Fruit fly (Drosophila melanogaster): ENCODE measurements around the gene CG8176.

CG8176 gene

dm6 chr3R:9515860-9516344 is at the start of gene CG8176, which contains the start of the genes mRpL47 and Kdm3:
Gene CG8176 (plus strand): TSS chr3R:9516007.
Gene mRpL47 (minus strand): TSS chr3R:9515908.
Gene Kdm3 (plus strand): TSS chr3R:9516007.
- no peak for TF ChIP-seq usp (GFP tag; optimal IDR thresholded peaks at IDR 0.05)
- no peak for TF ChIP-seq CG8478 (optimal IDR thresholded peaks at IDR 0.05)
- no peak for TF ChIP-seq psq (optimal IDR thresholded peaks at IDR 0.05)
- TF ChIP-seq Dll (optimal IDR thresholded peaks at IDR 0.05) = no peak
- TF ChIP-seq EcR (GFP tag; optimal IDR thresholded peaks at IDR 0.05) = no peak
- TF ChIP-seq pan (optimal IDR thresholded peaks at IDR 0.05) = no peak

dm6 chr3R:9468109-9468508 is 47.7 kb upstream of the CG8176 start:
- no peak for TF ChIP-seq usp (GFP tag; optimal IDR thresholded peaks at IDR 0.05)

DNA sequence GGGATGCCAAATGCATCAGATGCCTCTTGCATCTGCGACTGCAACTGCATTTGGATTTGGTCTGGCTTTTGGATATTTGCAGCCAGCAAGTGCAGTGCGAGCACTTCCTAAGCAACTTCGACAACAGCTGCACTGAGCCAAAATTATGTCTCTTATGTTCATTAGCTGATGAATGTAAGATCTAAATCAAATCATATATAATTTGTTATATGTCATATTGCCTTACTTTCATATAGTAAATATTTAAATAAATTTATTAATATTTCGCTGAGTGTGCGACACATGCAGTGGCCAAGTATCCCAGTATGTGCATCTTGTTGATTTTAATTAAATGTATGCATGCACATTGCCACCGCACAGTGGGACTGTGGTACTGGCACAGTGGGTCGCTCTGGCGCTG is 35.4 kb upstream of the CG8176 start:
- TF ChIP-seq usp (GFP tag; optimal IDR thresholded peaks at IDR 0.05) (no peak), EcR (GFP tag; optimal IDR thresholded peaks at IDR 0.05) (no peak), Dll (optimal IDR thresholded peaks at IDR 0.05) (no peak), psq (optimal IDR thresholded peaks at IDR 0.05) (no peak), pan (optimal IDR thresholded peaks at IDR 0.05) (no peak), CG8478 (optimal IDR thresholded peaks at IDR 0.05) (no peak)

dm6 chr3R:9487561-9487960 is 28.2 kb upstream of the CG8176 start:
- TF ChIP-seq EcR (GFP tag; optimal IDR thresholded peaks at IDR 0.05) = no peak
- TF ChIP-seq pan (optimal IDR thresholded peaks at IDR 0.05) = no peak

dm6 chr3R:9487961-9488360 is 27.8 kb upstream of the CG8176 start:
- TF ChIP-seq EcR (GFP tag; optimal IDR thresholded peaks at IDR 0.05) (no peak), pan (optimal IDR thresholded peaks at IDR 0.05) (no peak), usp (GFP tag; optimal IDR thresholded peaks at IDR 0.05) (no peak), Dll (optimal IDR thresholded peaks at IDR 0.05) (no peak), psq (optimal IDR thresholded peaks at IDR 0.05) (no peak), CG8478 (optimal IDR thresholded peaks at IDR 0.05) (no peak)

dm6 chr3R:9488493-9488892 is 27.3 kb upstream of the CG8176 start:
- no peak for TF ChIP-seq CG8478 (optimal IDR thresholded peaks at IDR 0.05)
- no peak for TF ChIP-seq EcR (GFP tag; optimal IDR thresholded peaks at IDR 0.05)
- no peak for TF ChIP-seq psq (optimal IDR thresholded peaks at IDR 0.05)
- no peak for TF ChIP-seq pan (optimal IDR thresholded peaks at IDR 0.05)
- TF ChIP-seq Dll (optimal IDR thresholded peaks at IDR 0.05) = no peak
- no peak for TF ChIP-seq usp (GFP tag; optimal IDR thresholded peaks at IDR 0.05)

DNA sequence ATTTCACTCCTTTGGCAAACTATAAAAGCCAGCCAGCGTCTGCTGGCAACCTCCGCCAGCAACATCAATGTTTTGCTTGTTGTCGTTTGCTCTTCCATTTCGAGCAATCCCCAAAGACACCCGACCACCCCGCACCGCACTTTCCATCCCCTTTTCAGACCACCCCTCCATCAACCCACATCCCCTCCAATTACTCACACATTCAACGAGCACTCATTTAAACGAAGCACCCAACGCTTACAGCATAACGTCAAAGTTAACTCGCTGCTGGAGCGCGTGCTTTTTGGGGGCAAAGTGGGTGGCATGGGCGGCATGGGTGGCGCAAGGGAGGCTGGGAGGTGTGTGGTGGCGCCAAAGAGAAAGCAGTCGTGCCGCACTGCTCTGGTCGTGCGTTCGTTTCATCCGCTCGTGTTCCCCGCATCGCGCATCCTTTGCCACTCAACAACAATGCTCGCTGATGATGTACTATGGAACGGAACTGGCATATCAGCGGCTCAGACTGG is 24.7 kb upstream of the CG8176 start:
- TF ChIP-seq psq (optimal IDR thresholded peaks at IDR 0.05) (no peak), EcR (GFP tag; optimal IDR thresholded peaks at IDR 0.05) (no peak), CG8478 (optimal IDR thresholded peaks at IDR 0.05) (no peak), usp (GFP tag; optimal IDR thresholded peaks at IDR 0.05) (no peak), Dll (optimal IDR thresholded peaks at IDR 0.05) (no peak)

DNA sequence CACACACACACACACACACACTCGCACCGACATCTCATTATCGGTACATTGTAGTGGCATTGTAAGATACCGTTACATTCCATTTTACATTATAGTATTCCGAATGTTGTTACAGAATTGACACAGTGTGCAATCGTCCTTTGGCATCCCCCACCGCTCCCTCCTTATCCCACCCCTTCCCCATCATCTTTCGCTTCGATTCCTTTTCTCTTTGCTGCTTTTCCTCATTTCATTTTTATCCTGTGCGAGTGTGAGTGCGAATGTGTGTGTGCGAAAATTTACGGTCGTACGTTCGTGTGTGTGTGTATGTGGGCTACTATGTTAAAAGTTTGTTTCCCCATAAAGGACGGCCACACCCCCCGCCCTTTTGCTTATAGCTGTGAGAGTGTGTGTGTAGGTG is 23.7 kb upstream of the CG8176 start:
- TF ChIP-seq pan (optimal IDR thresholded peaks at IDR 0.05) (no peak), psq (optimal IDR thresholded peaks at IDR 0.05) (no peak), usp (GFP tag; optimal IDR thresholded peaks at IDR 0.05) (no peak), CG8478 (optimal IDR thresholded peaks at IDR 0.05) (no peak), Dll (optimal IDR thresholded peaks at IDR 0.05) (no peak), EcR (GFP tag; optimal IDR thresholded peaks at IDR 0.05) (no peak)

- no peak for TF ChIP-seq EcR (GFP tag; optimal IDR thresholded peaks at IDR 0.05)
These were observed 21.9 kb upstream of the CG8176 start, which contains the start of gene CG16779 for dm6 chr3R:9493627-9494626. Gene CG16779 (minus strand): TSS chr3R:9493677.

dm6 chr3R:9494627-9495009 is 21.2 kb upstream of the CG8176 start, which contains the start of gene phu:
Gene phu (plus strand): TSS chr3R:9494801.
- TF ChIP-seq pan (optimal IDR thresholded peaks at IDR 0.05) = no peak
- no peak for TF ChIP-seq EcR (GFP tag; optimal IDR thresholded peaks at IDR 0.05)
- no peak for TF ChIP-seq psq (optimal IDR thresholded peaks at IDR 0.05)
- TF ChIP-seq Dll (optimal IDR thresholded peaks at IDR 0.05) = no peak
- no peak for TF ChIP-seq usp (GFP tag; optimal IDR thresholded peaks at IDR 0.05)
- TF ChIP-seq CG8478 (optimal IDR thresholded peaks at IDR 0.05) = no peak

DNA sequence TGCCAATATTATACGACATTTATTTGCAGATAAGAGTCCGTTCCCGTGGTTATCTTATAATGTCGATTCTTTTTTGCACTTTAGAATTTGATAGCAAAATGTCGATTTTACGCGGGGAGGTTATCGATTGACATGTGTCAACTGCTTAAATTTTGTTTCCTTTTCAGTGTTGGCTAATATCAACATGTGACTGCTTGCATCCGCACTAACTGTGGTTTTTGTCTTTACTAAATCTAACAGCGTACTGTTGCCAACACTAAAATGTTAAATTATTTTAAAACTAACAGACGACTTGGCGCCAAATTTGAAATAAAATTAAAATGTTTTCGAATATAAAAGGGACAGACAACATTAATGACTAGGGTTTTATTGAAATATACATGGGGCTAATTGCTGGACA is 19.1 kb upstream of the CG8176 start:
- TF ChIP-seq Dll (optimal IDR thresholded peaks at IDR 0.05) (no peak), pan (optimal IDR thresholded peaks at IDR 0.05) (no peak), CG8478 (optimal IDR thresholded peaks at IDR 0.05) (no peak), psq (optimal IDR thresholded peaks at IDR 0.05) (no peak), usp (GFP tag; optimal IDR thresholded peaks at IDR 0.05) (no peak), EcR (GFP tag; optimal IDR thresholded peaks at IDR 0.05) (no peak)

DNA sequence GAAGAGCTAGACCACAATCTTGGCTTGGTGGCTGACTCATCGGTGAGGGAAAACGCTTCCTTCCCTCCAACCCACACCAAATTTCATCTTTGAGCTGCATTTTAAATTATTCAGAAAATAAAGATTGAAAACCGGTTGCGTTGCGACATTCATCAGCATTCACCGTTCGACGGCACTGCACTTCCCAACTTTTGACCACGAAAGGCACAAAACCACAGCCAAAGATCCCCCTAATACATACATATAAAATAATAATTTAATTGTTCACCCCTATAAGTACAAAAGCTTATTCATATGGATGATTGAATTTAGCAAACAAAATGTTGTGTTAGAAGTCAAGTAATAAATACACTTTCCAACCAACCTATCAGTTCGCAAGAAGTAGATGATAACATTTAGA is 16.6 kb upstream of the CG8176 start:
- no peak for TF ChIP-seq EcR (GFP tag; optimal IDR thresholded peaks at IDR 0.05)
- TF ChIP-seq pan (optimal IDR thresholded peaks at IDR 0.05) = no peak
- TF ChIP-seq psq (optimal IDR thresholded peaks at IDR 0.05) = no peak
- TF ChIP-seq CG8478 (optimal IDR thresholded peaks at IDR 0.05) = no peak
- no peak for TF ChIP-seq Dll (optimal IDR thresholded peaks at IDR 0.05)

Measured in whole organism.